Worm (Caenorhabditis elegans) whole organism, L2 larva: Measurements from ENCODE around the gene phb-2.

Experiments
- C34F6.9 ChIP-seq: fragments of 150-350 bp; optimal IDR thresholded peaks from 2 replicates; lab custom pipeline; 2014; ENCODE audit warnings: missing biosample characterization, missing genetic modification characterization
- Y55F3AM.14 ChIP-seq: fragments of 200-800 bp; sonication (Bioruptor generic); optimal IDR thresholded peaks from 2 replicates; lab custom pipeline; 2018; ENCODE audit warnings: mild to moderate bottlenecking, missing genetic modification characterization, missing compliant biosample characterization
- alr-1 ChIP-seq: fragments of 150-350 bp; optimal IDR thresholded peaks from 2 replicates; lab custom pipeline; 2014; ENCODE audit warnings: missing biosample characterization, missing genetic modification characterization
- aly-2 ChIP-seq: fragments of 150-350 bp; optimal IDR thresholded peaks from 2 replicates; lab custom pipeline; 2014; ENCODE audit warnings: missing biosample characterization, missing genetic modification characterization
- dmd-4 ChIP-seq: sonication (generic microtip); optimal IDR thresholded peaks from 2 replicates; lab custom pipeline; 2017; ENCODE audit warnings: missing biosample characterization, missing genetic modification characterization
- egl-27 ChIP-seq: sonication (generic microtip); optimal IDR thresholded peaks from 3 replicates; lab custom pipeline; 2017; ENCODE audit warnings: missing biosample characterization, missing genetic modification reagents, missing genetic modification characterization
- elt-1 ChIP-seq: fragments of 150-350 bp; optimal IDR thresholded peaks from 2 replicates; lab custom pipeline; 2014; ENCODE audit warnings: missing biosample characterization, missing genetic modification characterization
- elt-3 ChIP-seq: sonication (generic microtip); optimal IDR thresholded peaks from 2 replicates; lab custom pipeline; 2017; ENCODE audit warnings: missing biosample characterization, missing genetic modification characterization
- fos-1 ChIP-seq: fragments of 150-350 bp; optimal IDR thresholded peaks from 2 replicates; lab custom pipeline; 2014; ENCODE audit warnings: missing biosample characterization, missing genetic modification characterization
- lin-11 ChIP-seq: fragments of 150-350 bp; sonication (generic microtip); optimal IDR thresholded peaks from 2 replicates; lab custom pipeline; 2014; ENCODE audit warnings: missing biosample characterization, missing genetic modification characterization, inconsistent platforms, mixed read lengths
- lin-39 ChIP-seq: fragments of 150-350 bp; optimal IDR thresholded peaks from 2 replicates; lab custom pipeline; 2014; ENCODE audit warnings: missing biosample characterization, missing genetic modification reagents, missing genetic modification characterization
- lsy-2 ChIP-seq, 2 experiments: fragments of 150-350 bp in 1 of 2; sonication (generic microtip) in 1 of 2; optimal IDR thresholded peaks; 2 replicates each; lab custom pipeline; 2014 to 2017; ENCODE audit warnings: missing biosample characterization in 2 of 2, missing genetic modification characterization in 2 of 2
- mab-5 ChIP-seq: fragments of 150-350 bp; optimal IDR thresholded peaks from 2 replicates; lab custom pipeline; 2014; ENCODE audit warnings: missing biosample characterization, missing genetic modification characterization
- mbf-1 ChIP-seq: sonication (generic microtip); optimal IDR thresholded peaks from 2 replicates; lab custom pipeline; 2017; ENCODE audit warnings: missing biosample characterization, missing genetic modification characterization
- mdl-1 ChIP-seq, 2 experiments: fragments of 150-350 bp in 1 of 2; sonication (generic microtip) in 1 of 2; optimal IDR thresholded peaks; 2 replicates each; lab custom pipeline; 2017; ENCODE audit warnings: missing biosample characterization in 2 of 2, missing genetic modification characterization in 2 of 2
- nhr-10 ChIP-seq: sonication (generic microtip); optimal IDR thresholded peaks from 2 replicates; lab custom pipeline; 2017; ENCODE audit warnings: missing biosample characterization, missing genetic modification characterization
- nhr-11 ChIP-seq: fragments of 150-350 bp; optimal IDR thresholded peaks from 2 replicates; lab custom pipeline; 2014; ENCODE audit warnings: missing biosample characterization, missing genetic modification characterization
- nhr-12 ChIP-seq: fragments of 150-350 bp; optimal IDR thresholded peaks from 2 replicates; lab custom pipeline; 2014; ENCODE audit warnings: missing biosample characterization, missing genetic modification characterization
- nhr-129 ChIP-seq: fragments of 150-350 bp; optimal IDR thresholded peaks from 2 replicates; lab custom pipeline; 2014; ENCODE audit warnings: missing biosample characterization, missing genetic modification characterization
- nhr-21 ChIP-seq: fragments of 150-350 bp; optimal IDR thresholded peaks from 2 replicates; lab custom pipeline; 2014; ENCODE audit warnings: missing biosample characterization, missing genetic modification characterization
- nhr-23 ChIP-seq: fragments of 150-350 bp; optimal IDR thresholded peaks from 2 replicates; lab custom pipeline; 2014; ENCODE audit warnings: missing biosample characterization, missing genetic modification reagents, missing genetic modification characterization
- nhr-6 ChIP-seq: fragments of 150-350 bp; optimal IDR thresholded peaks from 2 replicates; lab custom pipeline; 2014; ENCODE audit warnings: missing biosample characterization, missing genetic modification characterization
- sem-4 ChIP-seq: fragments of 150-350 bp; optimal IDR thresholded peaks from 2 replicates; lab custom pipeline; 2014; ENCODE audit warnings: missing biosample characterization, missing genetic modification reagents, missing genetic modification characterization
- sma-3 ChIP-seq: sonication (generic microtip); optimal IDR thresholded peaks from 2 replicates; lab custom pipeline; 2016; ENCODE audit warnings: missing genetic modification reagents, missing genetic modification characterization, missing compliant biosample characterization
- sma-9 ChIP-seq, 2 experiments: fragments of 150-350 bp in 1 of 2; sonication (generic microtip) in 1 of 2; optimal IDR thresholded peaks; 2 replicates each; lab custom pipeline; 2014 to 2016; ENCODE audit warnings: missing genetic modification characterization in 2 of 2, mild to moderate bottlenecking in 1 of 2, missing biosample characterization in 1 of 2, missing compliant biosample characterization in 1 of 2, missing genetic modification reagents in 1 of 2, moderate library complexity in 1 of 2
- snpc-4 ChIP-seq: fragments of 150-350 bp; optimal IDR thresholded peaks from 2 replicates; lab custom pipeline; 2014; ENCODE audit warnings: missing biosample characterization, missing genetic modification characterization
- unc-39 ChIP-seq: fragments of 150-350 bp; optimal IDR thresholded peaks from 2 replicates; lab custom pipeline; 2014; ENCODE audit warnings: missing biosample characterization, missing genetic modification characterization
- unc-55 ChIP-seq: fragments of 150-350 bp; sonication (generic microtip); optimal IDR thresholded peaks from 3 replicates; lab custom pipeline; 2014; ENCODE audit warnings: missing biosample characterization, missing genetic modification reagents, missing genetic modification characterization
- unc-62 ChIP-seq: fragments of 150-350 bp; optimal IDR thresholded peaks from 2 replicates; lab custom pipeline; 2014; ENCODE audit warnings: missing biosample characterization, missing genetic modification reagents, missing genetic modification characterization
- zag-1 ChIP-seq: fragments of 150-350 bp; optimal IDR thresholded peaks from 2 replicates; lab custom pipeline; 2014; ENCODE audit warnings: missing biosample characterization, missing genetic modification characterization
- ztf-4 ChIP-seq: fragments of 150-350 bp; optimal IDR thresholded peaks from 2 replicates; lab custom pipeline; 2014; ENCODE audit warnings: missing biosample characterization, missing genetic modification characterization

The phb-2 gene

ce11 chrII:6222558-6222957, 28.7 kb upstream of the phb-2 start, which contains the start of gene C30B5.6:
Gene C30B5.6, minus strand, starts transcription at chrII:6222658.
- TF ChIP-seq nhr-23 (no peak), dmd-4 (tag; lab: Kevin White, UChicago) (no peak), sem-4 (no peak), alr-1 (tag; lab: Kevin White, UChicago) (no peak), nhr-11 (tag; lab: Kevin White, UChicago) (no peak), nhr-10 (tag; lab: Kevin White, UChicago) (no peak), mbf-1 (tag; lab: Kevin White, UChicago) (no peak), Y55F3AM.14 (GFP tag; lab: Kevin White, UChicago) (no peak), mdl-1 (tag; optimal IDR thresholded peaks at IDR 0.05; lab: Kevin White, UChicago) (no peak), ztf-4 (no peak), sma-3 (GFP tag; lab: Kevin White, UChicago) (no peak), elt-3 (tag; lab: Kevin White, UChicago) (no peak), egl-27 (tag; lab: Kevin White, UChicago) (no peak), lsy-2 (tag; optimal IDR thresholded peaks at IDR 0.05; lab: Kevin White, UChicago) (no peak), C34F6.9 (tag; lab: Kevin White, UChicago) (no peak), nhr-21 (tag; lab: Kevin White, UChicago) (no peak), unc-62 (GFP tag; lab: Kevin White, UChicago) (no peak), snpc-4 (tag; lab: Kevin White, UChicago) (no peak)

- TF ChIP-seq nhr-12 (tag; lab: Kevin White, UChicago) (no peak), nhr-6 (tag; lab: Kevin White, UChicago) (no peak), nhr-129 (no peak)
- TF ChIP-seq, all 48 proteins: peak for 0
These were observed 27.5 kb upstream of the phb-2 start for ce11 chrII:6223755-6224154.

ce11 chrII:6226995-6227394, 24.2 kb upstream of the phb-2 start, which contains the start of gene srsy-2:
Gene srsy-2, minus strand, starts transcription at chrII:6227095.
- TF ChIP-seq mab-5 (tag; lab: Kevin White, UChicago) (peak; percentile 1), sma-9 (GFP tag; optimal IDR thresholded peaks at IDR 0.05; lab: Kevin White, UChicago) (peak; percentile 8), sma-9 (tag; optimal IDR thresholded peaks at IDR 0.05; lab: Kevin White, UChicago) (no peak), unc-55 (peak; percentile 67), lin-39 (no peak)

- TF ChIP-seq aly-2 (tag; lab: Kevin White, UChicago) (no peak), ztf-4 (no peak), lin-11 (tag; lab: Kevin White, UChicago) (no peak), nhr-11 (tag; lab: Kevin White, UChicago) (no peak), zag-1 (tag; lab: Kevin White, UChicago) (no peak), nhr-23 (no peak), sma-9 (GFP tag; optimal IDR thresholded peaks at IDR 0.05; lab: Kevin White, UChicago) (no peak), sma-9 (tag; optimal IDR thresholded peaks at IDR 0.05; lab: Kevin White, UChicago) (no peak), unc-39 (tag; lab: Kevin White, UChicago) (no peak), mab-5 (tag; lab: Kevin White, UChicago) (no peak)
- TF ChIP-seq, all 48 proteins: peak for 0
These were observed 21.1 kb upstream of the phb-2 start for ce11 chrII:6230116-6230515.

ce11 chrII:6235432-6236092, 15.6 kb upstream of the phb-2 start, which contains the start of gene T24H7.9:
Gene T24H7.9, minus strand, starts transcription at chrII:6235505.
- no peak for TF ChIP-seq elt-1 (tag; lab: Kevin White, UChicago)
- TF ChIP-seq ztf-4 = no peak
- TF ChIP-seq fos-1 = peak; percentile 27
- no peak for TF ChIP-seq C34F6.9 (tag; lab: Kevin White, UChicago)
